Fruit fly (Drosophila melanogaster) whole organism, adult: ENCODE data around the gene Dup99B.

Experiments used
- CG7101 ChIP-seq: fragments of 200-800 bp; sonication (Bioruptor generic); optimal IDR thresholded peaks from 2 replicates; lab custom pipeline; 2018; ENCODE audit warnings: missing biosample characterization, mild to moderate bottlenecking, missing genetic modification characterization, moderate library complexity
- Crg-1 ChIP-seq: fragments of 200-800 bp; sonication (Bioruptor generic); optimal IDR thresholded peaks from 2 replicates; lab custom pipeline; 2016; ENCODE audit warnings: missing biosample characterization, missing genetic modification characterization
- Hr96 ChIP-seq: fragments of 200-800 bp; sonication (Bioruptor generic); optimal IDR thresholded peaks from 2 replicates; lab custom pipeline; 2016; ENCODE audit warnings: missing biosample characterization, missing genetic modification characterization
- Mnt ChIP-seq: fragments of 200-800 bp; sonication (Bioruptor generic); optimal IDR thresholded peaks from 2 replicates; lab custom pipeline; 2016; ENCODE audit warnings: missing biosample characterization, mild to moderate bottlenecking, missing genetic modification characterization
- kay ChIP-seq: fragments of 200-800 bp; sonication (Bioruptor generic); peaks from one replicate; lab custom pipeline; 2016; ENCODE audit warnings: missing biosample characterization, missing genetic modification characterization, borderline replicate concordance

- TF ChIP-seq CG7101 (tag; lab: Kevin White, UChicago) (no peak), Mnt (GFP tag; lab: Kevin White, UChicago) (no peak), Crg-1 (GFP tag; lab: Kevin White, UChicago) (no peak), kay (no peak), Hr96 (no peak)
Observed at dm6 chr3R:29714314-29714713, 863 bp downstream of the Dup99B start, which contains the start of gene Obp99d.
